Fruit fly (Drosophila melanogaster) whole organism, embryonic: ENCODE data around the gene CG12990.

ENCODE experiments used
- Asciz ChIP-seq: fragments of 200-800 bp; sonication (Bioruptor generic); optimal IDR thresholded peaks from 2 replicates; lab custom pipeline; 2017; ENCODE audit warnings: missing biosample characterization, mild to moderate bottlenecking, missing genetic modification characterization, missing genetic modification reagents
- B-H1 ChIP-seq: fragments of 200-800 bp; sonication (Bioruptor generic); IDR thresholded peaks from 3 replicates; pipeline ENCODE4 v1.3.6; 2022; ENCODE audit warnings: missing biosample characterization, missing genetic modification characterization
- Bteb2 ChIP-seq: fragments of 200-800 bp; sonication (Bioruptor generic); optimal IDR thresholded peaks from 2 replicates; lab custom pipeline; 2016; ENCODE audit warnings: missing biosample characterization, missing genetic modification characterization
- CG10321 ChIP-seq: fragments of 200-800 bp; sonication (Bioruptor generic); IDR thresholded peaks from 2 replicates; pipeline ENCODE4 v1.3.6; 2022; ENCODE audit warnings: missing biosample characterization, missing genetic modification characterization
- CG11456 ChIP-seq: fragments of 200-800 bp; sonication (Bioruptor generic); IDR thresholded peaks from 3 replicates; pipeline ENCODE4 v1.3.6; 2022; ENCODE audit warnings: missing biosample characterization, missing genetic modification characterization
- CG12219 ChIP-seq: fragments of 200-800 bp; sonication (Bioruptor generic); optimal IDR thresholded peaks from 3 replicates; lab custom pipeline; 2018; ENCODE audit warnings: missing biosample characterization, mild to moderate bottlenecking, missing genetic modification characterization
- CG13123 ChIP-seq: fragments of 200-800 bp; sonication (Bioruptor generic); optimal IDR thresholded peaks from 2 replicates; lab custom pipeline; 2016; ENCODE audit warnings: missing biosample characterization, missing genetic modification characterization
- CG13624 ChIP-seq: fragments of 200-800 bp; sonication (Bioruptor generic); optimal IDR thresholded peaks from 2 replicates; lab custom pipeline; 2016; ENCODE audit warnings: missing biosample characterization, missing genetic modification characterization
- CG14050 ChIP-seq: fragments of 200-800 bp; sonication (Bioruptor generic); IDR thresholded peaks from 3 replicates; pipeline ENCODE4 v1.3.6; 2022; ENCODE audit warnings: missing biosample characterization, missing genetic modification characterization
- CG14667 ChIP-seq: fragments of 200-800 bp; sonication (Bioruptor generic); IDR thresholded peaks from 2 replicates; pipeline ENCODE4 v1.3.6; 2022; ENCODE audit warnings: missing biosample characterization, missing genetic modification characterization
- CG15269 ChIP-seq: fragments of 200-800 bp; sonication (Bioruptor generic); optimal IDR thresholded peaks from 2 replicates; lab custom pipeline; 2018; ENCODE audit warnings: missing biosample characterization, mild to moderate bottlenecking, missing genetic modification characterization, moderate library complexity
- CG1647 ChIP-seq: fragments of 200-800 bp; sonication (Bioruptor generic); optimal IDR thresholded peaks from 3 replicates; lab custom pipeline; 2016; ENCODE audit warnings: missing biosample characterization, missing genetic modification characterization
- CG2712 ChIP-seq: fragments of 200-800 bp; optimal IDR thresholded peaks from 3 replicates; lab custom pipeline; 2019; ENCODE audit warnings: missing biosample characterization, mild to moderate bottlenecking, missing genetic modification characterization, moderate library complexity
- CG31224 ChIP-seq: fragments of 200-800 bp; sonication (Bioruptor generic); IDR thresholded peaks from 2 replicates; pipeline ENCODE4 v1.3.6; 2022; ENCODE audit warnings: missing biosample characterization, missing genetic modification characterization
- CG4617 ChIP-seq: fragments of 200-800 bp; sonication (Bioruptor generic); optimal IDR thresholded peaks from 3 replicates; lab custom pipeline; 2016; ENCODE audit warnings: missing biosample characterization, missing genetic modification characterization, borderline replicate concordance
- CG4820 ChIP-seq: fragments of 200-800 bp; sonication (Bioruptor generic); optimal IDR thresholded peaks from 3 replicates; lab custom pipeline; 2016; ENCODE audit warnings: missing biosample characterization, missing genetic modification characterization
- CG6854 ChIP-seq: fragments of 200-800 bp; sonication (Bioruptor generic); optimal IDR thresholded peaks from 3 replicates; lab custom pipeline; 2017; ENCODE audit warnings: missing biosample characterization, mild to moderate bottlenecking, missing genetic modification characterization
- CG7372 ChIP-seq: fragments of 200-800 bp; sonication (Bioruptor generic); IDR thresholded peaks from 2 replicates; pipeline ENCODE4 v1.3.6; 2022; ENCODE audit warnings: missing biosample characterization, missing genetic modification characterization
- CG7786 ChIP-seq: fragments of 200-800 bp; sonication (Bioruptor generic); optimal IDR thresholded peaks from 2 replicates; lab custom pipeline; 2016; ENCODE audit warnings: missing biosample characterization, missing genetic modification characterization
- CG8765 ChIP-seq: fragments of 200-800 bp; sonication (Bioruptor generic); IDR thresholded peaks from 2 replicates; pipeline ENCODE4 v1.3.6; 2022; ENCODE audit warnings: missing biosample characterization, missing genetic modification characterization
- CoRest ChIP-seq: fragments of 200-800 bp; sonication (Bioruptor generic); optimal IDR thresholded peaks from 3 replicates; lab custom pipeline; 2018; ENCODE audit warnings: missing biosample characterization, mild to moderate bottlenecking, missing genetic modification characterization, moderate library complexity
- Dll ChIP-seq: fragments of 200-800 bp; sonication (Bioruptor generic); IDR thresholded peaks from 4 replicates; pipeline ENCODE4 v1.3.6; 2022; ENCODE audit warnings: missing biosample characterization, missing genetic modification characterization; ENCODE audit not compliant: partially characterized antibody
- Fer2 ChIP-seq: fragments of 200-800 bp; sonication (Bioruptor generic); optimal IDR thresholded peaks from 2 replicates; lab custom pipeline; 2018; ENCODE audit warnings: missing biosample characterization, mild to moderate bottlenecking, missing genetic modification characterization, moderate library complexity
- HLHmδ ChIP-seq: fragments of 200-800 bp; sonication (Bioruptor generic); optimal IDR thresholded peaks from 2 replicates; lab custom pipeline; 2018; ENCODE audit warnings: missing biosample characterization, mild to moderate bottlenecking, missing genetic modification characterization, moderate library complexity
- Med ChIP-seq: fragments of 200-800 bp; sonication (Bioruptor generic); peaks from one replicate; lab custom pipeline; 2016; ENCODE audit warnings: missing biosample characterization, missing genetic modification characterization, mild to moderate bottlenecking, inconsistent platforms, moderate library complexity
- NFAT ChIP-seq: fragments of 200-800 bp; sonication (Bioruptor generic); IDR thresholded peaks from 2 replicates; pipeline ENCODE4 v1.3.6; 2022; ENCODE audit warnings: missing biosample characterization, missing genetic modification characterization
- Nf-YA ChIP-seq: fragments of 200-800 bp; sonication (Bioruptor generic); IDR thresholded peaks from 2 replicates; pipeline ENCODE4 v1.3.6; 2022; ENCODE audit warnings: missing biosample characterization, missing genetic modification characterization
- Nf-YC ChIP-seq: fragments of 200-800 bp; optimal IDR thresholded peaks from 3 replicates; lab custom pipeline; 2019; ENCODE audit warnings: missing biosample characterization, mild to moderate bottlenecking, missing genetic modification characterization, moderate library complexity
- Oaz ChIP-seq: fragments of 200-800 bp; sonication (Bioruptor generic); IDR thresholded peaks from 2 replicates; pipeline ENCODE4 v1.3.6; 2022; ENCODE audit warnings: missing biosample characterization, missing genetic modification characterization
- PHDP ChIP-seq: fragments of 200-800 bp; sonication (Bioruptor generic); optimal IDR thresholded peaks from 3 replicates; lab custom pipeline; 2018; ENCODE audit warnings: missing biosample characterization, mild to moderate bottlenecking, missing genetic modification characterization, moderate library complexity
- Sox100B ChIP-seq: fragments of 200-800 bp; sonication (Bioruptor generic); optimal IDR thresholded peaks from 3 replicates; lab custom pipeline; 2018; ENCODE audit warnings: missing biosample characterization, mild to moderate bottlenecking, missing genetic modification characterization
- Stat92E ChIP-seq, 3 experiments: fragments of >200 bp in 2 of 3; fragments of 200-800 bp in 1 of 3; sonication (Bioruptor generic) in 1 of 3; optimal IDR thresholded peaks; 2 replicates each; lab custom pipeline; 2017 to 2019; ENCODE audit warnings: missing biosample characterization in 3 of 3, missing genetic modification characterization in 3 of 3, mild to moderate bottlenecking in 1 of 3, moderate library complexity in 1 of 3
- cas ChIP-seq: fragments of 200-800 bp; sonication (Bioruptor generic); IDR thresholded peaks from 2 replicates; pipeline ENCODE4 v1.3.6; 2022; ENCODE audit warnings: missing biosample characterization, missing genetic modification characterization
- corto ChIP-seq: fragments of 200-800 bp; sonication (Bioruptor generic); optimal IDR thresholded peaks from 2 replicates; lab custom pipeline; 2016; ENCODE audit warnings: missing biosample characterization, mild to moderate bottlenecking, missing genetic modification characterization, moderate library complexity
- dan ChIP-seq: fragments of 200-800 bp; sonication (Bioruptor generic); IDR thresholded peaks from 2 replicates; pipeline ENCODE4 v1.3.6; 2022; ENCODE audit warnings: missing biosample characterization, missing genetic modification characterization
- fd96Cb ChIP-seq: fragments of 200-800 bp; sonication (Bioruptor generic); optimal IDR thresholded peaks from 2 replicates; lab custom pipeline; 2018; ENCODE audit warnings: missing biosample characterization, mild to moderate bottlenecking, missing genetic modification characterization, moderate library complexity
- gce ChIP-seq: fragments of 200-800 bp; sonication (Bioruptor generic); IDR thresholded peaks from 3 replicates; pipeline ENCODE4 v1.3.6; 2022; ENCODE audit warnings: missing biosample characterization, missing genetic modification characterization
- grn ChIP-seq: fragments of 200-800 bp; sonication (Bioruptor generic); optimal IDR thresholded peaks from 3 replicates; lab custom pipeline; 2017; ENCODE audit warnings: missing biosample characterization, missing genetic modification characterization
- ind ChIP-seq: fragments of 200-800 bp; sonication (Bioruptor generic); optimal IDR thresholded peaks from 3 replicates; lab custom pipeline; 2016; ENCODE audit warnings: missing biosample characterization, missing genetic modification characterization
- inv ChIP-seq: fragments of 200-800 bp; sonication (Bioruptor generic); IDR thresholded peaks from 2 replicates; pipeline ENCODE4 v1.3.6; 2022; ENCODE audit warnings: missing biosample characterization, missing genetic modification characterization; ENCODE audit not compliant: partially characterized antibody
- lab ChIP-seq: fragments of 200-800 bp; sonication (Bioruptor generic); optimal IDR thresholded peaks from 3 replicates; lab custom pipeline; 2017; ENCODE audit warnings: missing biosample characterization, missing genetic modification characterization, mild to moderate bottlenecking, moderate library complexity, missing genetic modification reagents
- mld ChIP-seq: fragments of 200-800 bp; sonication (Bioruptor generic); IDR thresholded peaks from 3 replicates; pipeline ENCODE4 v1.3.6; 2022; ENCODE audit warnings: missing biosample characterization, missing genetic modification characterization; ENCODE audit not compliant: partially characterized antibody
- nmo ChIP-seq: fragments of 200-800 bp; sonication (Bioruptor generic); optimal IDR thresholded peaks from 2 replicates; lab custom pipeline; 2018; ENCODE audit warnings: missing biosample characterization, mild to moderate bottlenecking, missing genetic modification characterization, moderate library complexity
- pb ChIP-seq: fragments of 200-800 bp; sonication (Bioruptor generic); optimal IDR thresholded peaks from 3 replicates; lab custom pipeline; 2016; ENCODE audit warnings: missing biosample characterization, missing genetic modification characterization
- sens ChIP-seq: fragments of 200-800 bp; sonication (Bioruptor generic); peaks from one replicate; lab custom pipeline; 2016; ENCODE audit warnings: missing biosample characterization, missing genetic modification characterization
- stwl ChIP-seq: fragments of 200-800 bp; sonication (Bioruptor generic); optimal IDR thresholded peaks from 3 replicates; lab custom pipeline; 2018; ENCODE audit warnings: missing biosample characterization, mild to moderate bottlenecking, missing genetic modification characterization, moderate library complexity
- tin ChIP-seq: fragments of 200-800 bp; sonication (Bioruptor generic); optimal IDR thresholded peaks from 3 replicates; lab custom pipeline; 2016; ENCODE audit warnings: missing biosample characterization, missing genetic modification characterization
- z ChIP-seq: fragments of 200-800 bp; sonication (Bioruptor generic); IDR thresholded peaks from 3 replicates; pipeline ENCODE4 v1.3.6; 2022; ENCODE audit warnings: missing biosample characterization, missing genetic modification characterization

The CG12990 gene

DNA sequence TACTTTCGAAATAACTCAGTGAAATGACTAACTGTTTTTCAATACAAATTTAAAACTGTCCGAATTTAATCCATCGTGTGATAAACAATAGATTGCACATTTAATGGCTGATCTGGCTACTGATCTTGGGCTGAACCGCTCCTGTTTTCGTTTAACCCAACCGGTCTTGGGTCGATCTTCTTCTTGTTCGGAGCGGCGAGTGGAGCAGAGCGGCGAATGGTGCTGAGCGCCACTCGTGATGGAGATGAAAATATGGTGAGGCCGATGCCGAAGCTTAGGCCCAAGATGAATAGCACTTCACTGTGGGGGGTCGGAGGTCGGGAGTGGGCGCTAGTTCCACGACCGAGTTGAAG lies 11.8 kb upstream of the CG12990 start (continued):
- TF ChIP-seq Med (GFP tag; lab: Kevin White, UChicago): peak; percentile 8
- no peak for TF ChIP-seq CG1647 (GFP tag; lab: Kevin White, UChicago)
- TF ChIP-seq inv (GFP tag; lab: Robert Waterston, UW): 0 out of 2 replicates have a peak, but pooled peaks have one; percentile 7

DNA sequence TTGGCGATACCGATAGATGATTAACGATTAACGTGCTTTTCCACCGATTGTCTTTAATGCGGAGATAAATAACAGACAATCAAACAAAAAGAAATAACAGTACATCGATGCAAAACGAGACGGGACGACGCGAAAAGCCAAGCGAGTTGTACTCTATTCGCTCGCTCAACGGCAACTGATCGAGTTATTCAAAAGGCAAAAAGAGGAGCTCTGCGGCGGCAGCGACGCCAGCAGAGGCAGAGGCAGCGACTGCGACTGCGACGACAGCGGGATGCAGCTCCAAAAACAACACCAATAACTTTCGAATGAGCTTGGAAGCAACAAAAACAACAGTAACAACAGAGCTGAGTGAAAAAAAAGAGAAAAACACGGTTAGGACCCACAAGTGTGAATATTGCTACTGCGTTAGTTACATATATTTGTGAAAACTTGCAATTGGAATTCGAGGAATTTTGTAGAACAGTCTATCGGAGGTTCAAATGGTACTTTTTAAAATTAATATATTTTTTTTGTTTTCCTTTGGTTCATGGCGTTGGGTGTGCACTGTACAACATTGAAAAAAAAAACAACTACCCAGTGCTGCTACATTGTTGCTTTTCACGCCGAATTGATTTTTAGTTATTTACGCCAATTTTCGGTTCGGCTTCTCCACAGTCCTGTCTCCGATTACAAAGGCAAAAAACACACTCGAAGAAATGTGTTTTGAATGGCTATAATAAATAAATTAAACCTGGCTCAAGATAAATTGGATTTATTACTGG lies 11.2 kb upstream of the CG12990 start:
- TF ChIP-seq CG13624 (GFP tag; lab: Kevin White, UChicago) (no peak), grn (GFP tag; lab: Kevin White, UChicago) (peak; percentile 4), CG7372 (GFP tag; lab: Robert Waterston, UW) (peak; percentile 66), CG7786 (GFP tag; lab: Kevin White, UChicago) (no peak), stwl (tag; lab: Kevin White, UChicago) (peak; percentile 16), gce (GFP tag; lab: Robert Waterston, UW) (peak; percentile 84), CG4617 (GFP tag; lab: Kevin White, UChicago) (peak; percentile 38), pb (GFP tag; lab: Kevin White, UChicago) (no peak), ind (GFP tag; lab: Kevin White, UChicago) (peak; percentile 52), Oaz (peak; percentile 76), Fer2 (no peak), CG14050 (GFP tag; lab: Robert Waterston, UW) (no peak), CG11456 (GFP tag; lab: Robert Waterston, UW) (peak; percentile 73; the same call in 1 of the 3 replicates), CG13123 (GFP tag; lab: Kevin White, UChicago) (no peak), cas (GFP tag; lab: Robert Waterston, UW) (no peak), mld (GFP tag; lab: Robert Waterston, UW) (no peak), B-H1 (GFP tag; lab: Robert Waterston, UW) (peak; percentile 72), z (GFP tag; lab: Robert Waterston, UW) (no peak), CG12219 (GFP tag; lab: Kevin White, UChicago) (peak; percentile 22), fd96Cb (tag; lab: Kevin White, UChicago) (peak; percentile 73), CG4820 (GFP tag; lab: Kevin White, UChicago) (peak; percentile 60), sens (peak; percentile 89), Nf-YA (GFP tag; lab: Robert Waterston, UW) (peak; percentile 52), Stat92E (GFP tag; optimal IDR thresholded peaks at IDR 0.05; lab: Kevin White, UChicago) (no peak), Bteb2 (GFP tag; lab: Kevin White, UChicago) (no peak), CG6854 (GFP tag; lab: Kevin White, UChicago) (no peak), Nf-YC (no peak), NFAT (peak; percentile 41; the same call in 1 of the 2 replicates), CG10321 (GFP tag; lab: Robert Waterston, UW) (0 out of 2 replicates have a peak, but pooled peaks have one; percentile 10), corto (peak; percentile 60), CG31224 (GFP tag; lab: Robert Waterston, UW) (no peak), CG2712 (peak; percentile 65), nmo (GFP tag; lab: Kevin White, UChicago) (peak; percentile 74), CG15269 (tag; lab: Kevin White, UChicago) (peak; percentile 68), CG8765 (GFP tag; lab: Robert Waterston, UW) (no peak), Dll (GFP tag; lab: Robert Waterston, UW) (no peak), lab (peak; percentile 68), Asciz (GFP tag; lab: Kevin White, UChicago) (peak; percentile 63), Sox100B (GFP tag; lab: Kevin White, UChicago) (peak; percentile 65), tin (GFP tag; lab: Kevin White, UChicago) (peak; percentile 49), dan (no peak), PHDP (tag; lab: Kevin White, UChicago) (peak; percentile 41), CG14667 (GFP tag; lab: Robert Waterston, UW) (peak; percentile 81), CoRest (tag; lab: Kevin White, UChicago) (peak; percentile 53), HLHmδ (no peak)
